Fruit fly (Drosophila melanogaster): Measurements from ENCODE around the gene CG3223.

dm6 chr3R:7999530-8000116, 9.6 kb upstream of the CG3223 start, which contains the start of gene PIG-H:
- no peak for TF ChIP-seq CG8478 (optimal IDR thresholded peaks at IDR 0.05)
- no peak for TF ChIP-seq CTCF (optimal IDR thresholded peaks at IDR 0.05)

Measured in S2 (cell line).